Fruit fly (Drosophila melanogaster) whole organism, wandering third instar larva: ENCODE data around the gene Lint-1.

Experiments used
- Abd-B ChIP-seq: fragments of >200 bp; optimal IDR thresholded peaks from 2 replicates; lab custom pipeline; 2017; ENCODE audit warnings: missing biosample characterization, missing genetic modification characterization
- CG32264 ChIP-seq: fragments of 200-800 bp; sonication (Bioruptor generic); optimal IDR thresholded peaks from 2 replicates; lab custom pipeline; 2016; ENCODE audit warnings: missing biosample characterization, missing genetic modification characterization
- CG9705 ChIP-seq: fragments of 200-800 bp; sonication (Bioruptor generic); optimal IDR thresholded peaks from 2 replicates; lab custom pipeline; 2018; ENCODE audit warnings: missing biosample characterization, mild to moderate bottlenecking, missing genetic modification characterization
- CrebA ChIP-seq: fragments of 200-800 bp; sonication (Bioruptor generic); optimal IDR thresholded peaks from 2 replicates; lab custom pipeline; 2016; ENCODE audit warnings: missing biosample characterization, mild to moderate bottlenecking, missing genetic modification characterization, borderline replicate concordance
- Dif ChIP-seq: fragments of 200-275, 200-300 bp; sonication (Bioruptor generic); optimal IDR thresholded peaks from 2 replicates; lab custom pipeline; 2018; ENCODE audit warnings: missing biosample characterization, missing genetic modification characterization; ENCODE audit not compliant: partially characterized antibody
- GATAd ChIP-seq: sonication (Bioruptor generic); optimal IDR thresholded peaks from 2 replicates; lab custom pipeline; 2016; ENCODE audit warnings: missing biosample characterization, missing genetic modification characterization
- HLH106 ChIP-seq: fragments of 200-800 bp; optimal IDR thresholded peaks from 3 replicates; lab custom pipeline; 2019; ENCODE audit warnings: missing biosample characterization, mild to moderate bottlenecking, missing genetic modification characterization, moderate library complexity
- Hnf4 ChIP-seq: fragments of 200-800 bp; sonication (Bioruptor generic); optimal IDR thresholded peaks from 2 replicates; lab custom pipeline; 2016; ENCODE audit warnings: missing biosample characterization, mild to moderate bottlenecking, missing genetic modification characterization
- Hr83 ChIP-seq: fragments of 200-300 bp; sonication (Bioruptor generic); optimal IDR thresholded peaks from 2 replicates; lab custom pipeline; 2016; ENCODE audit warnings: missing biosample characterization, mild to moderate bottlenecking, missing genetic modification characterization, moderate library complexity; ENCODE audit not compliant: poor library complexity, severe bottlenecking
- Jra ChIP-seq: sonication (Bioruptor generic); optimal IDR thresholded peaks from 2 replicates; lab custom pipeline; 2016; ENCODE audit warnings: missing biosample characterization, missing genetic modification characterization
- Myc ChIP-seq: fragments of >200 bp; optimal IDR thresholded peaks from 2 replicates; lab custom pipeline; 2017
- N ChIP-seq: fragments of >200 bp; optimal IDR thresholded peaks from 2 replicates; lab custom pipeline; 2018; ENCODE audit warnings: missing biosample characterization, missing external identifiers, missing genetic modification characterization
- OdsH ChIP-seq: fragments of 200-800 bp; sonication (Bioruptor generic); optimal IDR thresholded peaks from 2 replicates; lab custom pipeline; 2016; ENCODE audit warnings: missing biosample characterization, mild to moderate bottlenecking, missing genetic modification characterization
- Rel ChIP-seq, 2 experiments: fragments of 200-800 bp; sonication (Bioruptor generic) in 1 of 2; optimal IDR thresholded peaks; 2 replicates in 1 of 2; 3 replicates in 1 of 2; lab custom pipeline; 2016 to 2019; ENCODE audit warnings: mild to moderate bottlenecking in 2 of 2, missing biosample characterization in 2 of 2, missing genetic modification characterization in 2 of 2, moderate library complexity in 1 of 2
- Sp1 ChIP-seq: fragments of 200-800 bp; sonication (Bioruptor generic); optimal IDR thresholded peaks from 3 replicates; lab custom pipeline; 2019; ENCODE audit warnings: missing biosample characterization, mild to moderate bottlenecking, missing genetic modification characterization, moderate library complexity
- Vsx2 ChIP-seq: fragments of 200-300, 225-300 bp; sonication (Bioruptor generic); optimal IDR thresholded peaks from 2 replicates; lab custom pipeline; 2018; ENCODE audit warnings: missing biosample characterization, missing genetic modification characterization; ENCODE audit not compliant: partially characterized antibody
- br ChIP-seq: fragments of 200-800 bp; sonication (Bioruptor generic); optimal IDR thresholded peaks from 2 replicates; lab custom pipeline; 2016; ENCODE audit warnings: missing biosample characterization, missing genetic modification characterization
- dl ChIP-seq, 2 experiments: fragments of 175-275, 200-275 bp in 1 of 2; fragments of 200-275 bp in 1 of 2; sonication (Bioruptor generic); optimal IDR thresholded peaks; lab custom pipeline; 2018; ENCODE audit warnings: mild to moderate bottlenecking in 2 of 2, missing biosample characterization in 2 of 2, missing genetic modification characterization in 2 of 2, moderate library complexity in 2 of 2; ENCODE audit not compliant: partially characterized antibody in 2 of 2, insufficient read depth in 1 of 2
- dmrt93B ChIP-seq: fragments of 200-800 bp; sonication (Bioruptor generic); optimal IDR thresholded peaks from 2 replicates; lab custom pipeline; 2018; ENCODE audit warnings: missing biosample characterization, mild to moderate bottlenecking, missing genetic modification characterization
- dsf ChIP-seq: sonication (Bioruptor generic); optimal IDR thresholded peaks from 2 replicates; lab custom pipeline; 2016; ENCODE audit warnings: missing biosample characterization, missing genetic modification characterization, borderline replicate concordance
- ey ChIP-seq: fragments of 200-800 bp; sonication (Bioruptor generic); optimal IDR thresholded peaks from 2 replicates; lab custom pipeline; 2016; ENCODE audit warnings: missing biosample characterization, missing genetic modification characterization
- foxo ChIP-seq, 2 experiments: fragments of 200-800 bp; sonication (Bioruptor generic); optimal IDR thresholded peaks; 2 replicates in 1 of 2; 3 replicates in 1 of 2; lab custom pipeline; 2016 to 2017; ENCODE audit warnings: missing biosample characterization in 2 of 2, missing genetic modification characterization in 2 of 2
- fru ChIP-seq: fragments of 200-800 bp; sonication (Bioruptor generic); optimal IDR thresholded peaks from 3 replicates; lab custom pipeline; 2016; ENCODE audit warnings: missing biosample characterization, mild to moderate bottlenecking, missing genetic modification characterization
- h ChIP-seq: fragments of 200-800 bp; sonication (Bioruptor generic); optimal IDR thresholded peaks from 3 replicates; lab custom pipeline; 2016; ENCODE audit warnings: missing biosample characterization, mild to moderate bottlenecking, missing genetic modification characterization
- jim ChIP-seq: fragments of 175-275, 200-325 bp; sonication (Bioruptor generic); optimal IDR thresholded peaks from 2 replicates; lab custom pipeline; 2016; ENCODE audit warnings: missing biosample characterization, mild to moderate bottlenecking, missing genetic modification characterization
- lola ChIP-seq: fragments of >200 bp; optimal IDR thresholded peaks from 2 replicates; lab custom pipeline; 2017; ENCODE audit warnings: missing biosample characterization, missing genetic modification characterization
- pan ChIP-seq: fragments of >200 bp; optimal IDR thresholded peaks from 2 replicates; lab custom pipeline; 2017
- psq ChIP-seq: fragments of 200-800 bp; sonication (Bioruptor generic); optimal IDR thresholded peaks from 3 replicates; lab custom pipeline; 2017; ENCODE audit warnings: missing biosample characterization, mild to moderate bottlenecking, missing genetic modification characterization, moderate library complexity
- rgr ChIP-seq: fragments of 200-800 bp; sonication (Bioruptor generic); optimal IDR thresholded peaks from 3 replicates; lab custom pipeline; 2016; ENCODE audit warnings: missing biosample characterization, mild to moderate bottlenecking, missing genetic modification characterization
- sage ChIP-seq: fragments of 200-800 bp; sonication (Bioruptor generic); optimal IDR thresholded peaks from 2 replicates; lab custom pipeline; 2016; ENCODE audit warnings: missing biosample characterization, mild to moderate bottlenecking, missing genetic modification characterization
- tai ChIP-seq: sonication (Bioruptor generic); optimal IDR thresholded peaks from 2 replicates; lab custom pipeline; 2016; ENCODE audit warnings: missing biosample characterization, missing genetic modification characterization
- woc ChIP-seq: sonication (Bioruptor generic); optimal IDR thresholded peaks from 2 replicates; lab custom pipeline; 2016; ENCODE audit warnings: missing biosample characterization, mild to moderate bottlenecking, missing genetic modification characterization

The Lint-1 gene

dm6 chrX:11141785-11142591, 7.1 kb upstream of the Lint-1 start, which contains the start of the genes CG15199 and CG15202:
Gene CG15199 (minus strand): TSS chrX:11141835.
Gene CG15202 (plus strand): TSS chrX:11142541.
- TF ChIP-seq ey (no peak), CrebA (GFP tag; lab: Kevin White, UChicago) (no peak), fru (GFP tag; lab: Kevin White, UChicago) (no peak), pan (lab: Kevin White, UChicago) (no peak), HLH106 (tag; lab: Kevin White, UChicago) (no peak), lola (GFP tag; lab: Kevin White, UChicago) (no peak), dsf (GFP tag; lab: Kevin White, UChicago) (no peak), psq (GFP tag; lab: Kevin White, UChicago) (no peak), N (GFP tag; lab: Kevin White, UChicago) (no peak), Jra (GFP tag; lab: Kevin White, UChicago) (no peak), Dif (GFP tag; lab: Kevin White, UChicago) (no peak), rgr (GFP tag; lab: Kevin White, UChicago) (no peak)

dm6 chrX:11143820-11144219, 5.3 kb upstream of the Lint-1 start, which contains the start of gene CG15201:
Gene CG15201 (plus strand): TSS chrX:11144120.
- TF ChIP-seq Myc (no peak), Abd-B (no peak), N (GFP tag; lab: Kevin White, UChicago) (no peak), rgr (GFP tag; lab: Kevin White, UChicago) (no peak), fru (GFP tag; lab: Kevin White, UChicago) (no peak), jim (GFP tag; lab: Kevin White, UChicago) (no peak), Rel (GFP tag; optimal IDR thresholded peaks at IDR 0.05; lab: Kevin White, UChicago) (no peak), Rel (tag; optimal IDR thresholded peaks at IDR 0.05; lab: Kevin White, UChicago) (no peak), lola (GFP tag; lab: Kevin White, UChicago) (no peak), CG32264 (GFP tag; lab: Kevin White, UChicago) (no peak), psq (GFP tag; lab: Kevin White, UChicago) (no peak), sage (no peak)

- TF ChIP-seq sage (no peak), Hr83 (GFP tag; lab: Kevin White, UChicago) (no peak), GATAd (no peak), Jra (GFP tag; lab: Kevin White, UChicago) (no peak), ey (no peak), dl (GFP tag; optimal IDR thresholded peaks at IDR 0.05; lab: Kevin White, UChicago; ENCODE audit: insufficient read depth in 1 of 2, partially characterized antibody in 2 of 2) (no peak), fru (GFP tag; lab: Kevin White, UChicago) (no peak), CG32264 (GFP tag; lab: Kevin White, UChicago) (no peak), pan (lab: Kevin White, UChicago) (no peak), Sp1 (GFP tag; lab: Kevin White, UChicago) (no peak), foxo (GFP tag; optimal IDR thresholded peaks at IDR 0.05; lab: Kevin White, UChicago) (no peak), Myc (no peak), CrebA (GFP tag; lab: Kevin White, UChicago) (no peak), jim (GFP tag; lab: Kevin White, UChicago) (no peak), br (GFP tag; lab: Kevin White, UChicago) (no peak), CG9705 (no peak), woc (GFP tag; lab: Kevin White, UChicago) (no peak)
Observed at dm6 chrX:11144575-11144974, 4.5 kb upstream of the Lint-1 start.

- peak; percentile 13 for TF ChIP-seq br (GFP tag; lab: Kevin White, UChicago)
- no peak for TF ChIP-seq GATAd
- TF ChIP-seq Dif (GFP tag; lab: Kevin White, UChicago) = no peak
- TF ChIP-seq tai (GFP tag; lab: Kevin White, UChicago) = no peak
- TF ChIP-seq h (GFP tag; lab: Kevin White, UChicago) = peak; percentile 31
- peak; percentile 28 for TF ChIP-seq ey
- peak; percentile 51 for TF ChIP-seq HLH106 (tag; lab: Kevin White, UChicago)
- TF ChIP-seq CrebA (GFP tag; lab: Kevin White, UChicago) = no peak
- TF ChIP-seq Hnf4 = no peak
- peak in 1 of 2 experiments; percentile 55 for TF ChIP-seq foxo (GFP tag; optimal IDR thresholded peaks at IDR 0.05; lab: Kevin White, UChicago)
- no peak for TF ChIP-seq Rel (GFP tag; optimal IDR thresholded peaks at IDR 0.05; lab: Kevin White, UChicago)
- no peak for TF ChIP-seq Rel (tag; optimal IDR thresholded peaks at IDR 0.05; lab: Kevin White, UChicago)
- TF ChIP-seq OdsH (GFP tag; lab: Kevin White, UChicago) = peak; percentile 20
- no peak for TF ChIP-seq dmrt93B
- peak; percentile 39 for TF ChIP-seq Sp1 (GFP tag; lab: Kevin White, UChicago)
- TF ChIP-seq rgr (GFP tag; lab: Kevin White, UChicago) = peak; percentile 40
- no peak for TF ChIP-seq Vsx2 (GFP tag; lab: Kevin White, UChicago)
- TF ChIP-seq fru (GFP tag; lab: Kevin White, UChicago) = peak; percentile 48
- TF ChIP-seq CG32264 (GFP tag; lab: Kevin White, UChicago) = peak; percentile 12
Observed at dm6 chrX:11146598-11147176, 2.4 kb upstream of the Lint-1 start.
